Worm (Caenorhabditis elegans) whole organism, L4 larva: ENCODE measurements around the gene gdh-1.

ENCODE experiments used
- F49E8.2 ChIP-seq: sonication (generic microtip); optimal IDR thresholded peaks from 2 replicates; lab custom pipeline; 2016; ENCODE audit warnings: missing compliant biosample characterization, mild to moderate bottlenecking, missing genetic modification characterization, borderline replicate concordance
- R02D3.7 ChIP-seq: fragments of 150-350 bp; sonication (generic microtip); optimal IDR thresholded peaks from 3 replicates; lab custom pipeline; 2014; ENCODE audit warnings: missing biosample characterization, missing genetic modification characterization
- Y105C5A.15 ChIP-seq: fragments of 200-800 bp; sonication (Bioruptor generic); IDR thresholded peaks from 2 replicates; pipeline ENCODE4 v1.3.6; 2022; ENCODE audit warnings: missing genetic modification characterization, missing compliant biosample characterization
- ZK337.2 ChIP-seq: fragments of 200-800 bp; sonication (Bioruptor generic); IDR thresholded peaks from 2 replicates; pipeline ENCODE4 v1.3.6; 2022; ENCODE audit warnings: missing genetic modification reagents, missing genetic modification characterization, missing compliant biosample characterization
- aha-1 ChIP-seq: fragments of 150-350 bp; peaks from one replicate; lab custom pipeline; 2014; ENCODE audit warnings: missing biosample characterization, missing genetic modification characterization
- aly-2 ChIP-seq: sonication (generic microtip); optimal IDR thresholded peaks from 2 replicates; lab custom pipeline; 2018; ENCODE audit warnings: missing biosample characterization, missing genetic modification characterization
- ama-1 ChIP-seq: fragments of 150-350 bp; optimal IDR thresholded peaks from 2 replicates; lab custom pipeline; 2014; ENCODE audit warnings: inconsistent platforms, mixed read lengths
- arid-1 ChIP-seq: fragments of 200-800 bp; sonication (Bioruptor generic); conservative IDR thresholded peaks from 2 replicates; pipeline ENCODE4 v1.3.6; 2022; ENCODE audit warnings: missing genetic modification reagents, missing genetic modification characterization, missing compliant biosample characterization
- ceh-20 ChIP-seq: fragments of 200-800 bp; sonication (Bioruptor generic); IDR thresholded peaks from 2 replicates; pipeline ENCODE4 v1.3.6; 2022; ENCODE audit warnings: missing genetic modification reagents, missing genetic modification characterization, missing compliant biosample characterization
- ceh-44 ChIP-seq: fragments of 200-800 bp; sonication (Bioruptor generic); IDR thresholded peaks from 2 replicates; pipeline ENCODE4 v1.3.6; 2022; ENCODE audit warnings: missing genetic modification reagents, missing genetic modification characterization, missing compliant biosample characterization
- ceh-82 ChIP-seq: sonication (generic microtip); optimal IDR thresholded peaks from 2 replicates; lab custom pipeline; 2017; ENCODE audit warnings: missing biosample characterization, missing genetic modification characterization
- ces-1 ChIP-seq: fragments of 150-350 bp; sonication (generic microtip); optimal IDR thresholded peaks from 4 replicates; lab custom pipeline; 2014; ENCODE audit warnings: missing biosample characterization, missing genetic modification reagents, missing genetic modification characterization
- daf-16 ChIP-seq, 3 experiments: sonication (generic microtip); optimal IDR thresholded peaks; 2 replicates each; lab custom pipeline; 2016 to 2017; ENCODE audit warnings: missing genetic modification characterization in 3 of 3, missing genetic modification reagents in 3 of 3, mild to moderate bottlenecking in 2 of 3, missing compliant biosample characterization in 2 of 3, missing biosample characterization in 1 of 3, moderate library complexity in 1 of 3
- dmd-6 ChIP-seq: fragments of 200-800 bp; sonication (Bioruptor generic); IDR thresholded peaks from 2 replicates; pipeline ENCODE4 v1.3.6; 2022; ENCODE audit warnings: missing genetic modification reagents, missing genetic modification characterization, missing compliant biosample characterization
- egl-27 ChIP-seq: sonication (generic microtip); optimal IDR thresholded peaks from 3 replicates; lab custom pipeline; 2017; ENCODE audit warnings: missing biosample characterization, missing genetic modification reagents, missing genetic modification characterization
- hlh-11 ChIP-seq: fragments of 200-800 bp; sonication (Bioruptor generic); optimal IDR thresholded peaks from 2 replicates; lab custom pipeline; 2018; ENCODE audit warnings: mild to moderate bottlenecking, missing genetic modification characterization, missing compliant biosample characterization
- hlh-30 ChIP-seq: sonication (generic microtip); optimal IDR thresholded peaks from 2 replicates; lab custom pipeline; 2017; ENCODE audit warnings: antibody characterized with exemption, mild to moderate bottlenecking, missing genetic modification characterization, missing compliant biosample characterization; ENCODE audit not compliant: insufficient read depth
- lim-7 ChIP-seq: fragments of 200-800 bp; sonication (Bioruptor generic); IDR thresholded peaks from 2 replicates; pipeline ENCODE4 v1.3.6; 2022; ENCODE audit warnings: missing genetic modification characterization, missing compliant biosample characterization
- lin-1 ChIP-seq: fragments of 200-800 bp; sonication (Bioruptor generic); IDR thresholded peaks from 2 replicates; pipeline ENCODE4 v1.3.6; 2022; ENCODE audit warnings: missing genetic modification reagents, missing genetic modification characterization, missing compliant biosample characterization
- lin-38 ChIP-seq: fragments of 200-800 bp; sonication (Bioruptor generic); IDR thresholded peaks from 2 replicates; pipeline ENCODE4 v1.3.6; 2022; ENCODE audit warnings: missing genetic modification reagents, missing genetic modification characterization, missing compliant biosample characterization
- lsy-2 ChIP-seq, 2 experiments: fragments of 150-350 bp in 1 of 2; sonication (generic microtip) in 1 of 2; optimal IDR thresholded peaks; 2 replicates each; lab custom pipeline; 2014 to 2017; ENCODE audit warnings: missing biosample characterization in 2 of 2, missing genetic modification characterization in 2 of 2
- madf-5 ChIP-seq, 2 experiments: fragments of 200-800 bp; sonication (Bioruptor generic); IDR thresholded peaks; 2 replicates each; pipeline ENCODE4 v1.3.6; 2022; ENCODE audit warnings: missing compliant biosample characterization in 2 of 2, missing genetic modification characterization in 2 of 2
- mdl-1 ChIP-seq, 2 experiments: fragments of 150-350 bp in 1 of 2; sonication (generic microtip) in 1 of 2; optimal IDR thresholded peaks; 2 replicates each; lab custom pipeline; 2014 to 2017; ENCODE audit warnings: missing biosample characterization in 2 of 2, missing genetic modification characterization in 2 of 2
- mdt-29 ChIP-seq: fragments of 200-800 bp; sonication (Bioruptor generic); IDR thresholded peaks from 2 replicates; pipeline ENCODE4 v1.3.6; 2022; ENCODE audit warnings: missing genetic modification reagents, missing genetic modification characterization, missing compliant biosample characterization
- mxl-3 ChIP-seq: fragments of 200-800 bp; sonication (Bioruptor generic); optimal IDR thresholded peaks from 2 replicates; lab custom pipeline; 2018; ENCODE audit warnings: mild to moderate bottlenecking, missing genetic modification characterization, missing compliant biosample characterization
- nhr-102 ChIP-seq: sonication (generic microtip); optimal IDR thresholded peaks from 2 replicates; lab custom pipeline; 2016; ENCODE audit warnings: mild to moderate bottlenecking, missing genetic modification characterization, moderate library complexity, missing compliant biosample characterization
- nhr-48 ChIP-seq: sonication (generic microtip); optimal IDR thresholded peaks from 2 replicates; lab custom pipeline; 2016; ENCODE audit warnings: mild to moderate bottlenecking, missing genetic modification characterization, missing compliant biosample characterization
- nhr-6 ChIP-seq: fragments of 150-350 bp; optimal IDR thresholded peaks from 2 replicates; lab custom pipeline; 2014; ENCODE audit warnings: missing biosample characterization, missing genetic modification characterization
- nhr-76 ChIP-seq: fragments of 150-350 bp; optimal IDR thresholded peaks from 2 replicates; lab custom pipeline; 2014; ENCODE audit warnings: missing biosample characterization, missing genetic modification characterization
- php-3 ChIP-seq: fragments of 200-800 bp; sonication (Bioruptor generic); IDR thresholded peaks from 2 replicates; pipeline ENCODE4 v1.3.6; 2022; ENCODE audit warnings: missing genetic modification reagents, missing genetic modification characterization, missing compliant biosample characterization
- rbr-2 ChIP-seq: sonication (generic microtip); optimal IDR thresholded peaks from 2 replicates; lab custom pipeline; 2016; ENCODE audit warnings: missing genotype, missing genetic modification characterization, missing compliant biosample characterization
- set-16 ChIP-seq: fragments of 200-800 bp; sonication (Bioruptor generic); IDR thresholded peaks from 2 replicates; pipeline ENCODE4 v1.3.6; 2022; ENCODE audit warnings: missing genetic modification reagents, missing genetic modification characterization, missing compliant biosample characterization
- snpc-4 ChIP-seq: fragments of 150-350 bp; optimal IDR thresholded peaks from 2 replicates; lab custom pipeline; 2014; ENCODE audit warnings: missing biosample characterization, missing genetic modification characterization
- unc-130 ChIP-seq: sonication (generic microtip); optimal IDR thresholded peaks from 2 replicates; lab custom pipeline; 2016; ENCODE audit warnings: missing genetic modification reagents, missing genetic modification characterization, missing compliant biosample characterization
- unc-39 ChIP-seq: sonication (generic microtip); optimal IDR thresholded peaks from 2 replicates; lab custom pipeline; 2017; ENCODE audit warnings: missing biosample characterization, missing genetic modification characterization
- unc-62 ChIP-seq, 3 experiments: fragments of 150-350 bp in 1 of 3; sonication (generic microtip); optimal IDR thresholded peaks in 2 of 3; peaks in 1 of 3; 1 replicate in 1 of 3; 2 replicates in 2 of 3; lab custom pipeline; 2014 to 2017; ENCODE audit warnings: missing biosample characterization in 3 of 3, missing genetic modification characterization in 3 of 3, missing genetic modification reagents in 3 of 3, missing genotype in 1 of 3
- zip-2 ChIP-seq: fragments of 150-350 bp; optimal IDR thresholded peaks from 2 replicates; lab custom pipeline; 2014; ENCODE audit warnings: missing biosample characterization, missing genetic modification characterization

Gene gdh-1

DNA sequence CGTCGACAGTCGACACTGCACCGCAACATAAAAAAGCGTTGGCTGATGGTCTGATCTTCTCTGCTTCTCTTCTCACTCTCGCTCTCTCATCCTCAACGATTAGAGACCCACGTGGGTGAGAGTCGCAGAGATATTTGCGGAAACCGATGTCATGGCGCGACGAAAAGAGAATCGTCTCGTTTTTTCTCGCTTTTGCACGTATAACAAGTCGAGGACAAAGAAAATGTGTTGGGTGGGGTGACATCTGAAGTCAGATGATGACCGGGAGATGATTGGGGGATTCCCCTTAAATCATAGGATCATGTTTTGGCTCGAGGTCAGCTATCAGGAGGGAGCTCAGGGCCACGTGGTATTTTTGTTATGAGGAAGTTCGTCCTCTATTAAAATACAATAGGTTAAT, 3.3 kb downstream of the gdh-1 start (continued):
- TF ChIP-seq unc-39 (tag; lab: Kevin White, UChicago) (no peak), snpc-4 (tag; lab: Kevin White, UChicago) (no peak), lin-1 (peak; percentile 91), ceh-20 (GFP tag; lab: Robert Waterston, UW) (peak; percentile 91), madf-5 (GFP tag; IDR thresholded peaks at IDR 0.05; lab: Robert Waterston, UW) (peak in 1 of 2 experiments; percentile 61; a peak in 1 of 4 replicates), nhr-48 (peak; percentile 97)
- TF ChIP-seq, all 104 proteins: peak for 51

DNA sequence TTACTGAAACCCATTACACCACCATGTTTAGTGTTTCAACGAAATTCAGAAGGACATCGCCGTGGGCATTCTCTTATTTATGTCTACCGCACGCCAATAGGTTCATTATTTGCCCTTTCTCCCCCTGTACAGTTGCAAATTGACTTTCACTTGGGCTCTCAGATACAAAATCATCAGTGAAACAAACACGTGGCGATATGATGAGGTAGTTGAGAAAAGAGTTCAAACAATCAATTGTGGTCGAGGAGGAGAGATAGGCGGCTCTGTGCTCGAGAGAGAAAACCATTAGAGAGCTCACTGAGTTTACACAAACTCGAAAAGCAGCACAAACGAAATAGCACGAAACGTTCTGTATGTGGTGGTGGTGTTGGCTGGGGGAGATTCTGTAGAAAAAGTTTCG, 4.0 kb downstream of the gdh-1 start:
- TF ChIP-seq daf-16 (GFP tag; optimal IDR thresholded peaks at IDR 0.05; lab: Kevin White, UChicago) (peak in 1 of 2 experiments; percentile 7), daf-16 (tag; optimal IDR thresholded peaks at IDR 0.05; lab: Kevin White, UChicago) (no peak), egl-27 (tag; lab: Kevin White, UChicago) (no peak), aly-2 (no peak), unc-130 (GFP tag; lab: Kevin White, UChicago) (no peak), lim-7 (GFP tag; lab: Robert Waterston, UW) (0 out of 2 replicates have a peak, but pooled peaks have one; percentile 26), R02D3.7 (tag; lab: Kevin White, UChicago) (no peak), ceh-82 (no peak), hlh-11 (tag; lab: Kevin White, UChicago) (peak; percentile 40), mdl-1 (tag; optimal IDR thresholded peaks at IDR 0.05; lab: Kevin White, UChicago) (peak in 1 of 2 experiments; percentile 33), F49E8.2 (tag; lab: Kevin White, UChicago) (no peak), nhr-76 (tag; lab: Kevin White, UChicago) (no peak), nhr-6 (tag; lab: Kevin White, UChicago) (no peak), arid-1 (GFP tag; lab: Robert Waterston, UW) (no peak), hlh-30 (tag; lab: Kevin White, UChicago) (peak; percentile 32), set-16 (no peak), ZK337.2 (GFP tag; lab: Robert Waterston, UW) (no peak), mdt-29 (GFP tag; lab: Robert Waterston, UW) (no peak), php-3 (no peak), ceh-44 (GFP tag; lab: Robert Waterston, UW) (no peak), dmd-6 (GFP tag; lab: Robert Waterston, UW) (peak; percentile 19; the same call in 1 of the 2 replicates), aha-1 (tag; lab: Kevin White, UChicago) (peak; percentile 94), zip-2 (tag; lab: Kevin White, UChicago) (no peak), rbr-2 (tag; lab: Kevin White, UChicago) (no peak), ces-1 (GFP tag; lab: Kevin White, UChicago) (no peak), Y105C5A.15 (GFP tag; lab: Robert Waterston, UW) (no peak), unc-62 (GFP tag; optimal IDR thresholded peaks at IDR 0.05 in 1 of 2; lab: Kevin White, UChicago) (peak in 1 of 2 experiments; percentile 22), unc-62 (tag; optimal IDR thresholded peaks at IDR 0.05; lab: Kevin White, UChicago) (no peak), mxl-3 (GFP tag; lab: Kevin White, UChicago) (peak; percentile 66)

DNA sequence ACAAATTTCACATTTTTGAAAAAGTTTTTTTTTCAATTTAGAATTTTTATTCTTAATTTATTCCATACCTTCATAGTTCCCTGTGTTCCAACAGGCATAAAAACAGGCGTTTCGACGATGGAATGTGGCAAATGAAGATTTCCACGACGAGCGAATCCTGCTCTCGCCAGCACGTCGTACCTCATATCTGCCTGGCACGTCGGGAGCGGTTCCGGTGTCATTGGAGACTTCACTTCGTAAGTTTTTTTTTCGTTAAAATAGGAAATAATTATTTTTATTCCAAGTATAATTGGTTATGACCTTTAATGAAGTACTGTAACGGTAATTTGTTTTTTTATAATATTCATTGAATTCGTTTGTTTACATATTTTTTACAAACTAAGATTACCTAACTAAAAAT, 6.5 kb downstream of the gdh-1 start, which contains the start of gene tgt-1:
Gene tgt-1, minus strand, starts transcription at position 232 of the 400 bp plus-strand sequence.
- TF ChIP-seq zip-2 (tag; lab: Kevin White, UChicago) = no peak
- TF ChIP-seq lin-38 (GFP tag; lab: Robert Waterston, UW) = peak; percentile 43
- peak; percentile 18 for TF ChIP-seq nhr-102
- peak; percentile 47 for TF ChIP-seq ama-1 (lab: Kevin White, UChicago)
- peak; percentile 36 for TF ChIP-seq aha-1 (tag; lab: Kevin White, UChicago)
- 0 out of 2 replicates have a peak, but pooled peaks have one; percentile 38 for TF ChIP-seq mdt-29 (GFP tag; lab: Robert Waterston, UW)
- TF ChIP-seq unc-39 (tag; lab: Kevin White, UChicago) = no peak
- TF ChIP-seq lsy-2 (tag; optimal IDR thresholded peaks at IDR 0.05; lab: Kevin White, UChicago) = peak in 1 of 2 experiments; percentile 1
